Worm (Caenorhabditis elegans) whole organism, L2 larva: ENCODE results near the gene Y54E2A.10.

Source experiments
- R02D3.7 ChIP-seq: fragments of 150-350 bp; optimal IDR thresholded peaks from 2 replicates; lab custom pipeline; 2014; ENCODE audit warnings: missing biosample characterization, missing genetic modification characterization
- ZK546.5 ChIP-seq: sonication (generic microtip); optimal IDR thresholded peaks from 2 replicates; lab custom pipeline; 2017; ENCODE audit warnings: missing biosample characterization, missing genetic modification characterization
- aly-2 ChIP-seq: fragments of 150-350 bp; optimal IDR thresholded peaks from 2 replicates; lab custom pipeline; 2014; ENCODE audit warnings: missing biosample characterization, missing genetic modification characterization
- ceh-82 ChIP-seq: fragments of 150-350 bp; optimal IDR thresholded peaks from 2 replicates; lab custom pipeline; 2014; ENCODE audit warnings: missing biosample characterization, missing genetic modification characterization
- crh-2 ChIP-seq: sonication (generic microtip); optimal IDR thresholded peaks from 2 replicates; lab custom pipeline; 2017; ENCODE audit warnings: missing biosample characterization, missing genetic modification characterization
- egl-27 ChIP-seq: sonication (generic microtip); optimal IDR thresholded peaks from 3 replicates; lab custom pipeline; 2017; ENCODE audit warnings: missing biosample characterization, missing genetic modification reagents, missing genetic modification characterization
- lin-39 ChIP-seq: fragments of 150-350 bp; optimal IDR thresholded peaks from 2 replicates; lab custom pipeline; 2014; ENCODE audit warnings: missing biosample characterization, missing genetic modification reagents, missing genetic modification characterization
- nhr-237 ChIP-seq: fragments of 150-350 bp; optimal IDR thresholded peaks from 2 replicates; lab custom pipeline; 2014; ENCODE audit warnings: missing biosample characterization, missing genetic modification characterization

- no peak for TF ChIP-seq R02D3.7 (tag; lab: Kevin White, UChicago)
- no peak for TF ChIP-seq ceh-82 (tag; lab: Kevin White, UChicago)
- no peak for TF ChIP-seq lin-39 (tag; lab: Kevin White, UChicago)
- TF ChIP-seq aly-2 (tag; lab: Kevin White, UChicago), result no peak
- TF ChIP-seq egl-27, result no peak
- no peak for TF ChIP-seq ZK546.5 (tag; lab: Kevin White, UChicago)
- TF ChIP-seq nhr-237 (tag; lab: Kevin White, UChicago), result no peak
- peak; percentile 54 for TF ChIP-seq crh-2 (tag; lab: Kevin White, UChicago)
Observed at ce11 chrII:14801086-14801531, 10.3 kb downstream of the Y54E2A.10 start.
